Worm (Caenorhabditis elegans) whole organism, mixed stage, embryonic: ENCODE measurements around the gene tre-3.

Experiments used
- bed-3 ChIP-seq: fragments of 200-800 bp; sonication (Bioruptor generic); optimal IDR thresholded peaks from 3 replicates; lab custom pipeline; 2018; ENCODE audit warnings: mild to moderate bottlenecking, missing genetic modification characterization, moderate library complexity, missing compliant biosample characterization
- blmp-1 ChIP-seq: fragments of 150-350 bp; optimal IDR thresholded peaks from 2 replicates; lab custom pipeline; 2014; ENCODE audit warnings: missing biosample characterization, missing genetic modification characterization
- ceh-39 ChIP-seq: fragments of 150-350 bp; optimal IDR thresholded peaks from 2 replicates; lab custom pipeline; 2014; ENCODE audit warnings: missing biosample characterization, missing genetic modification characterization
- ceh-43 ChIP-seq: fragments of 200-800 bp; sonication (Bioruptor generic); optimal IDR thresholded peaks from 2 replicates; lab custom pipeline; 2018; ENCODE audit warnings: mild to moderate bottlenecking, missing genetic modification characterization, moderate library complexity, missing compliant biosample characterization
- ceh-83 ChIP-seq: fragments of 200-800 bp; sonication (Bioruptor generic); optimal IDR thresholded peaks from 2 replicates; lab custom pipeline; 2018; ENCODE audit warnings: mild to moderate bottlenecking, missing genetic modification characterization, missing compliant biosample characterization
- drap-1 ChIP-seq: fragments of 200-800 bp; sonication (Bioruptor generic); optimal IDR thresholded peaks from 3 replicates; lab custom pipeline; 2018; ENCODE audit warnings: mild to moderate bottlenecking, missing genetic modification characterization, missing compliant biosample characterization
- elt-3 ChIP-seq: fragments of 150-350 bp; optimal IDR thresholded peaks from 2 replicates; lab custom pipeline; 2014; ENCODE audit warnings: missing biosample characterization, missing genetic modification characterization
- flh-1 ChIP-seq: fragments of 200-800 bp; sonication (Bioruptor generic); optimal IDR thresholded peaks from 2 replicates; lab custom pipeline; 2018; ENCODE audit warnings: mild to moderate bottlenecking, missing genetic modification characterization, moderate library complexity, missing compliant biosample characterization
- ham-2 ChIP-seq: fragments of 200-800 bp; sonication (Bioruptor generic); optimal IDR thresholded peaks from 2 replicates; lab custom pipeline; 2018; ENCODE audit warnings: mild to moderate bottlenecking, missing genetic modification characterization, missing compliant biosample characterization
- hlh-1 ChIP-seq: fragments of 150-350 bp; optimal IDR thresholded peaks from 2 replicates; lab custom pipeline; 2014; ENCODE audit warnings: missing biosample characterization, missing genetic modification reagents, missing genetic modification characterization
- lin-13 ChIP-seq: fragments of 150-350 bp; optimal IDR thresholded peaks from 2 replicates; lab custom pipeline; 2014; ENCODE audit warnings: missing biosample characterization, missing genetic modification characterization
- lin-32 ChIP-seq: fragments of 200-800 bp; sonication (Bioruptor generic); optimal IDR thresholded peaks from 2 replicates; lab custom pipeline; 2018; ENCODE audit warnings: mild to moderate bottlenecking, missing genetic modification characterization, missing compliant biosample characterization
- lsy-2 ChIP-seq: fragments of 150-350 bp; optimal IDR thresholded peaks from 2 replicates; lab custom pipeline; 2014; ENCODE audit warnings: missing biosample characterization, missing genetic modification characterization
- mab-5 ChIP-seq: fragments of 150-350 bp; optimal IDR thresholded peaks from 2 replicates; lab custom pipeline; 2014; ENCODE audit warnings: missing biosample characterization, missing genetic modification characterization
- mep-1 ChIP-seq: fragments of 150-350 bp; optimal IDR thresholded peaks from 2 replicates; lab custom pipeline; 2017; ENCODE audit warnings: missing biosample characterization, missing genetic modification reagents, missing genetic modification characterization, inconsistent platforms
- mls-2 ChIP-seq: sonication (generic microtip); optimal IDR thresholded peaks from 2 replicates; lab custom pipeline; 2016; ENCODE audit warnings: mild to moderate bottlenecking, missing genetic modification characterization, moderate library complexity, missing compliant biosample characterization
- nhr-12 ChIP-seq: fragments of 150-350 bp; optimal IDR thresholded peaks from 2 replicates; lab custom pipeline; 2014; ENCODE audit warnings: missing biosample characterization, missing genetic modification characterization
- nhr-2 ChIP-seq: fragments of 150-350 bp; optimal IDR thresholded peaks from 2 replicates; lab custom pipeline; 2014; ENCODE audit warnings: missing biosample characterization, missing genetic modification characterization
- nhr-237 ChIP-seq: fragments of 150-350 bp; optimal IDR thresholded peaks from 2 replicates; lab custom pipeline; 2014; ENCODE audit warnings: missing biosample characterization, missing genetic modification characterization
- nhr-28 ChIP-seq: fragments of 150-350 bp; optimal IDR thresholded peaks from 2 replicates; lab custom pipeline; 2014; ENCODE audit warnings: missing biosample characterization, missing genetic modification characterization
- pha-4 ChIP-seq: fragments of 150-350 bp; optimal IDR thresholded peaks from 2 replicates; lab custom pipeline; 2018; ENCODE audit warnings: missing biosample characterization, missing genetic modification reagents, missing genetic modification characterization
- sem-2 ChIP-seq: fragments of 200-800 bp; sonication (Bioruptor generic); optimal IDR thresholded peaks from 2 replicates; lab custom pipeline; 2018; ENCODE audit warnings: mild to moderate bottlenecking, missing genetic modification characterization, missing compliant biosample characterization
- sptf-1 ChIP-seq: sonication (generic microtip); optimal IDR thresholded peaks from 2 replicates; lab custom pipeline; 2017; ENCODE audit warnings: mild to moderate bottlenecking, missing genetic modification characterization, moderate library complexity, missing compliant biosample characterization
- tbx-8 ChIP-seq: fragments of 200-800 bp; sonication (Bioruptor generic); optimal IDR thresholded peaks from 2 replicates; lab custom pipeline; 2018; ENCODE audit warnings: mild to moderate bottlenecking, missing genetic modification characterization, moderate library complexity, missing compliant biosample characterization
- unc-120 ChIP-seq: sonication (generic microtip); optimal IDR thresholded peaks from 2 replicates; lab custom pipeline; 2017; ENCODE audit warnings: missing genetic modification characterization, missing compliant biosample characterization; ENCODE audit not compliant: poor library complexity, severe bottlenecking
- unc-39 ChIP-seq: fragments of 150-350 bp; optimal IDR thresholded peaks from 2 replicates; lab custom pipeline; 2014; ENCODE audit warnings: missing biosample characterization, missing genetic modification characterization
- unc-62 ChIP-seq: fragments of 150-350 bp; optimal IDR thresholded peaks from 2 replicates; lab custom pipeline; 2014; ENCODE audit warnings: missing biosample characterization, missing genetic modification reagents, missing genetic modification characterization
- zip-8 ChIP-seq: fragments of 150-350 bp; optimal IDR thresholded peaks from 2 replicates; lab custom pipeline; 2014; ENCODE audit warnings: missing biosample characterization, missing genetic modification characterization
- ztf-11 ChIP-seq: fragments of 150-350 bp; optimal IDR thresholded peaks from 2 replicates; lab custom pipeline; 2014; ENCODE audit warnings: missing biosample characterization, missing genetic modification characterization

tre-3 gene

DNA sequence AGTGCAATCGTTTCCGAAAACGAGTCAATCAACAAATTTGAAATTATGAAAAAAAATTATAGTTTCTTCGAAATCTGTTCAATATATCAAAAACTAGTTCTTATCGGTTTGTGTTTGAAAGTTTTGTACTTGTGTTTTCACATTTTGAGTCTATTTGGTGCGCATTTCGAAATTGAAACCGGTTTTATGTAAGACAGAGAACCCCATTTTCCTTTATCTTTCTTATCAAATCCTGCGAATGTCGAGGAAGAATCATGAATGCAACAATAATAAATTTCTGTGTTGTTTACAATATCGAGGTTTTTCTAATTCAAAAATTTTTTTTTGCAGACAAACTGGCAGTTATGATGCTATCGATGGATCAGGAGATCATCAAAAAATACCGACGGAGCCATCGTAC lies 32.8 kb downstream of the tre-3 start:
- TF ChIP-seq mab-5 (tag; lab: Kevin White, UChicago) (no peak), nhr-28 (tag; lab: Kevin White, UChicago) (no peak), unc-39 (no peak), drap-1 (GFP tag; lab: Kevin White, UChicago) (no peak), hlh-1 (tag; lab: Kevin White, UChicago) (no peak), zip-8 (no peak), elt-3 (tag; lab: Kevin White, UChicago) (no peak), nhr-12 (tag; lab: Kevin White, UChicago) (no peak)

DNA sequence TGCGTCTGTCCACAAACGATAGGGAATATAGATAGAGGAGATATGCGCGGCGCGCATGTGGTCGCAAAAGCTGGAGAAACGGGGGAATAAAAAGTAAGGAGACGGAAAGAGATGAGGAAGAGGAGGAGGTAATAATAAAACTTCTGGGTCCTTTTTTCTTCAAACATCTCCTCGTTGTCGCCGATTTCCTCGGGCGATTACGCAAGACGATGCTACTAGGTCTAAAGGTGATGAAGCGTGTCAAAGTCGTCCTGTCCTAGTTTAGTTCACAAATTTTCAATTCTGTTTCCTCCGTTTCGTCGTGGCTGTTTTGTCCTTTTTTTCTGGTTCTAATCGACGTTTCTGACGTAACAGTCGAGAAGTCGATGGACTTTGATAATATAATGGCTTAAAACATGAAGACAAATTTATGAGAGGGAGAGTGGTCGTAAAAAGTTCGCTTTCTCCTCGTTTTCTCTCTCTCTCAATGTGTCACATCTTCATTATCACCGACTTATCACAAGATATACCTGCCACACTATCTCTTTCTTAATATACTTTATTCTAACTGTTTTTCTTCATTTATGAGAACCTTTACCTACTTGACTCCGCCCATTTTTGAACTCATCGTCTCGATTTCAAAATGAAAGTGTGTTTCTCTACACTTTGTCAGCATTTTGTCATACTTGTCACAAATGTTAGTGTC lies 35.0 kb downstream of the tre-3 start:
- peak; percentile 49 for TF ChIP-seq ham-2 (GFP tag; lab: Kevin White, UChicago)
- TF ChIP-seq sptf-1 (tag; lab: Kevin White, UChicago), result no peak
- TF ChIP-seq ztf-11, result no peak
- TF ChIP-seq blmp-1 (tag; lab: Kevin White, UChicago), result peak; percentile 25
- TF ChIP-seq unc-62, result peak; percentile 46
- no peak for TF ChIP-seq flh-1 (GFP tag; lab: Kevin White, UChicago)
- TF ChIP-seq zip-8, result peak; percentile 42
- no peak for TF ChIP-seq bed-3
- no peak for TF ChIP-seq elt-3 (tag; lab: Kevin White, UChicago)
- no peak for TF ChIP-seq mls-2 (tag; lab: Kevin White, UChicago)

DNA sequence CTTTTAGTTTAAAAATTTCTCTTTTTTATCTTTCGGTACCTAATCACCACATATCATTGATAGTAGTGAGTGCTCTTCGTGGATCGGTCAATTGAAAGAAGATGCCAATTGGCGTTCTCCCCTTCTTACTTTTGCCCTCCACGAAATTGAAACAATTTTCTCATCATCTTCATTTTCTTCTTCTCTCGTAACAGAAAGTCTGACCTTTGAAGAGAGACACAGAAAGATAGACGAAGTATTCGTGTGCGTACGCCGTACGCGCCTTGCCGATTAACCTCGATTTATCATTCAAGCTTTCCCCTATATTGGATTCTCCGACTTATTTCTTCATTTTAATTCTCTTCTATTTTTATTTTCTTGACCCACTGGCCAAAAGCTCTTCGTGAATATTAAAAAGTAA lies 38.2 kb downstream of the tre-3 start:
- TF ChIP-seq unc-120 (tag; lab: Kevin White, UChicago) (peak; percentile 60), drap-1 (GFP tag; lab: Kevin White, UChicago) (no peak), mls-2 (tag; lab: Kevin White, UChicago) (no peak), pha-4 (no peak), sem-2 (no peak), hlh-1 (tag; lab: Kevin White, UChicago) (peak; percentile 76)

DNA sequence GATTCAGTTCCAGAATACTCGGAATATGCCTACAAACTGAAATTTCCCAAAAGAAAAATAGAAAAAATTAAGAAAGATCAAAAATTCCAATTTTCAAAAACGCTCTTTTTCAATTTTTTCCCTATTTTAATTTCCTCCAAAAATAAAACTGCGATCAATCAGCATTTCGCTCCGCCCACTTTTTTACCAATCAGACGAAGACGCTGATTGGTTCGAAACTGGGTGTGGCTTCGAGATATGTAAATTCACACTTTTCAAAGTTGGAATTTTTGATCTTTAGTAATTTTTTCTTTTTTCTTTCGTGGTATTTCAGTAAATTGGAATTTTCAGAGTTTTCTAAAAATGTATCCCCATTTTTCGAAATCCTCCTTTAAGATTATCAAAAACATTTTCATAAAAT lies 38.7 kb downstream of the tre-3 start:
- TF ChIP-seq lin-32 (GFP tag; lab: Kevin White, UChicago), result no peak
- no peak for TF ChIP-seq nhr-237
- no peak for TF ChIP-seq ceh-39 (tag; lab: Kevin White, UChicago)
- no peak for TF ChIP-seq ceh-83 (GFP tag; lab: Kevin White, UChicago)
- TF ChIP-seq flh-1 (GFP tag; lab: Kevin White, UChicago), result no peak
- TF ChIP-seq mep-1, result no peak
- no peak for TF ChIP-seq nhr-2 (tag; lab: Kevin White, UChicago)
- no peak for TF ChIP-seq lin-13
- no peak for TF ChIP-seq tbx-8 (GFP tag; lab: Kevin White, UChicago)
- no peak for TF ChIP-seq nhr-12 (tag; lab: Kevin White, UChicago)
- no peak for TF ChIP-seq blmp-1 (tag; lab: Kevin White, UChicago)
- TF ChIP-seq, all 35 proteins: peak for 0

DNA sequence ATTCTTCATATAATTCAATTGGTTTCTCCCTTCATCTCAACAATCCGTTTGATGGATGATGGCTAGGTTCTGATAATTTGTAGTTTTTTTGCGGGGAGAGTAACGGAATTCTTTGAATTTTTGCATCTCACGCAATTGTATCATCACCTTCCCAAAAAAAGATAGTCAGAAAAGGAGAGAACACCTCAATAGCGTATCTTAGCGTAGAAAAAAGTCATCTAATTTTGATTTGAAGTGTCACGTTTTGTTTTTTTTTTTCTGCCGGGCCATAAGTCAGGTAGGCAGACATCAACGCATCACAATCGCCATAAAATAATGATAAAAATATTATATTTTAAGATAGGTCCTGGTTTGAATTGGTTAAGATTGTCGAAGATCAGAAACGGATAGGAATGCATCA lies 39.2 kb downstream of the tre-3 start:
- TF ChIP-seq lsy-2 (no peak), unc-120 (tag; lab: Kevin White, UChicago) (no peak), unc-62 (no peak)

DNA sequence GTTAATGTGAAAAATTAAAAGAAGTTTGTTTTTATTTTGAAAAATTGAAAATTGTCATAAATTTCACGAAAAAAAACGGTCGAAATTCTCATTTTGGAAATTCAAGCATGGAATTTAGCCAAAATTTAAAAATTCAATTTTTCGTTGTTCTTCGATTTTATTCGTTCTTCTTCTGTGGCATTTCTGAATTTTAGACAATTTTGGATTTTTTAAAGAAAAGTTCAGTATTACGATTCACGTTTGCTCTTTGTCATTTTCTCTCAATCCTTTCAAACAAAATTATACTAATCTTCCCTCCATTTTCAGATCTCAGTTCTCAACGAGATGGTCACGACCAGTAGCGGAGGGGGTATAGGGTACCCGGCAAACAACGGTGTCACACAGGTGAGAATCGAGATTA lies 40.1 kb downstream of the tre-3 start, which contains the start of gene ape-1:
Gene ape-1 (plus strand): TSS at position 301 of the 400 bp plus-strand sequence.
- TF ChIP-seq unc-39, result no peak
- TF ChIP-seq unc-120 (tag; lab: Kevin White, UChicago), result no peak
- TF ChIP-seq ceh-43, result no peak
- TF ChIP-seq ceh-83 (GFP tag; lab: Kevin White, UChicago), result no peak
- no peak for TF ChIP-seq lsy-2
- TF ChIP-seq, all 35 proteins: peak for 0
